Worm (Caenorhabditis elegans) whole organism, L2 larva: ENCODE results near the gene F25B3.4.

ENCODE experiments used
- C34F6.9 ChIP-seq: fragments of 150-350 bp; optimal IDR thresholded peaks from 2 replicates; lab custom pipeline; 2014; ENCODE audit warnings: missing biosample characterization, missing genetic modification characterization
- F13H6.1 ChIP-seq: sonication (generic microtip); optimal IDR thresholded peaks from 2 replicates; lab custom pipeline; 2016; ENCODE audit warnings: missing genetic modification characterization, missing compliant biosample characterization
- R02D3.7 ChIP-seq: fragments of 150-350 bp; optimal IDR thresholded peaks from 2 replicates; lab custom pipeline; 2014; ENCODE audit warnings: missing biosample characterization, missing genetic modification characterization
- alr-1 ChIP-seq: fragments of 150-350 bp; optimal IDR thresholded peaks from 2 replicates; lab custom pipeline; 2014; ENCODE audit warnings: missing biosample characterization, missing genetic modification characterization
- aly-2 ChIP-seq: fragments of 150-350 bp; optimal IDR thresholded peaks from 2 replicates; lab custom pipeline; 2014; ENCODE audit warnings: missing biosample characterization, missing genetic modification characterization
- ama-1 ChIP-seq: fragments of 150-350 bp; optimal IDR thresholded peaks from 2 replicates; lab custom pipeline; 2018; ENCODE audit warnings: inconsistent platforms
- blmp-1 ChIP-seq: sonication (generic microtip); optimal IDR thresholded peaks from 2 replicates; lab custom pipeline; 2017; ENCODE audit warnings: missing genetic modification characterization, mild to moderate bottlenecking, missing compliant biosample characterization, antibody characterized with exemption, moderate library complexity; ENCODE audit not compliant: insufficient read depth
- crh-2 ChIP-seq: sonication (generic microtip); optimal IDR thresholded peaks from 2 replicates; lab custom pipeline; 2017; ENCODE audit warnings: missing biosample characterization, missing genetic modification characterization
- egl-27 ChIP-seq: sonication (generic microtip); optimal IDR thresholded peaks from 3 replicates; lab custom pipeline; 2017; ENCODE audit warnings: missing biosample characterization, missing genetic modification reagents, missing genetic modification characterization
- elt-1 ChIP-seq: fragments of 150-350 bp; optimal IDR thresholded peaks from 2 replicates; lab custom pipeline; 2014; ENCODE audit warnings: missing biosample characterization, missing genetic modification characterization
- elt-3 ChIP-seq: sonication (generic microtip); optimal IDR thresholded peaks from 2 replicates; lab custom pipeline; 2017; ENCODE audit warnings: missing biosample characterization, missing genetic modification characterization
- gmeb-1 ChIP-seq: fragments of 150-350 bp; optimal IDR thresholded peaks from 2 replicates; lab custom pipeline; 2014; ENCODE audit warnings: missing biosample characterization, missing genetic modification characterization
- lin-11 ChIP-seq: fragments of 150-350 bp; sonication (generic microtip); optimal IDR thresholded peaks from 2 replicates; lab custom pipeline; 2014; ENCODE audit warnings: missing biosample characterization, missing genetic modification characterization, inconsistent platforms, mixed read lengths
- lin-13 ChIP-seq: fragments of 150-350 bp; optimal IDR thresholded peaks from 2 replicates; lab custom pipeline; 2014; ENCODE audit warnings: missing biosample characterization, missing genetic modification reagents, missing genetic modification characterization
- lin-39 ChIP-seq: fragments of 150-350 bp; optimal IDR thresholded peaks from 2 replicates; lab custom pipeline; 2014; ENCODE audit warnings: missing biosample characterization, missing genetic modification reagents, missing genetic modification characterization
- mbf-1 ChIP-seq: sonication (generic microtip); optimal IDR thresholded peaks from 2 replicates; lab custom pipeline; 2017; ENCODE audit warnings: missing biosample characterization, missing genetic modification characterization
- mdl-1 ChIP-seq, 2 experiments: fragments of 150-350 bp in 1 of 2; sonication (generic microtip) in 1 of 2; optimal IDR thresholded peaks; 2 replicates each; lab custom pipeline; 2017; ENCODE audit warnings: missing biosample characterization in 2 of 2, missing genetic modification characterization in 2 of 2
- nhr-11 ChIP-seq: fragments of 150-350 bp; optimal IDR thresholded peaks from 2 replicates; lab custom pipeline; 2014; ENCODE audit warnings: missing biosample characterization, missing genetic modification characterization
- nhr-12 ChIP-seq: fragments of 150-350 bp; optimal IDR thresholded peaks from 2 replicates; lab custom pipeline; 2014; ENCODE audit warnings: missing biosample characterization, missing genetic modification characterization
- nhr-129 ChIP-seq: fragments of 150-350 bp; optimal IDR thresholded peaks from 2 replicates; lab custom pipeline; 2014; ENCODE audit warnings: missing biosample characterization, missing genetic modification characterization
- nhr-21 ChIP-seq: fragments of 150-350 bp; optimal IDR thresholded peaks from 2 replicates; lab custom pipeline; 2014; ENCODE audit warnings: missing biosample characterization, missing genetic modification characterization
- nhr-23 ChIP-seq: fragments of 150-350 bp; optimal IDR thresholded peaks from 2 replicates; lab custom pipeline; 2014; ENCODE audit warnings: missing biosample characterization, missing genetic modification reagents, missing genetic modification characterization
- nhr-237 ChIP-seq: fragments of 150-350 bp; optimal IDR thresholded peaks from 2 replicates; lab custom pipeline; 2014; ENCODE audit warnings: missing biosample characterization, missing genetic modification characterization
- nhr-25 ChIP-seq: fragments of 150-350 bp; sonication (generic microtip); optimal IDR thresholded peaks from 3 replicates; lab custom pipeline; 2014; ENCODE audit warnings: missing biosample characterization, missing genetic modification characterization
- nhr-6 ChIP-seq: fragments of 150-350 bp; optimal IDR thresholded peaks from 2 replicates; lab custom pipeline; 2014; ENCODE audit warnings: missing biosample characterization, missing genetic modification characterization
- nhr-77 ChIP-seq: fragments of 150-350 bp; optimal IDR thresholded peaks from 2 replicates; lab custom pipeline; 2014; ENCODE audit warnings: missing biosample characterization, missing genetic modification characterization
- peb-1 ChIP-seq: fragments of 150-350 bp; optimal IDR thresholded peaks from 2 replicates; lab custom pipeline; 2014; ENCODE audit warnings: missing biosample characterization, missing genetic modification characterization
- skn-1 ChIP-seq: sonication (generic microtip); optimal IDR thresholded peaks from 2 replicates; lab custom pipeline; 2017; ENCODE audit warnings: missing biosample characterization, missing genetic modification characterization
- sma-3 ChIP-seq: sonication (generic microtip); optimal IDR thresholded peaks from 2 replicates; lab custom pipeline; 2016; ENCODE audit warnings: missing genetic modification reagents, missing genetic modification characterization, missing compliant biosample characterization
- snpc-4 ChIP-seq: fragments of 150-350 bp; optimal IDR thresholded peaks from 2 replicates; lab custom pipeline; 2014; ENCODE audit warnings: missing biosample characterization, missing genetic modification characterization
- unc-39 ChIP-seq: fragments of 150-350 bp; optimal IDR thresholded peaks from 2 replicates; lab custom pipeline; 2014; ENCODE audit warnings: missing biosample characterization, missing genetic modification characterization
- unc-55 ChIP-seq: fragments of 150-350 bp; sonication (generic microtip); optimal IDR thresholded peaks from 3 replicates; lab custom pipeline; 2014; ENCODE audit warnings: missing biosample characterization, missing genetic modification reagents, missing genetic modification characterization
- unc-62 ChIP-seq: fragments of 150-350 bp; optimal IDR thresholded peaks from 2 replicates; lab custom pipeline; 2014; ENCODE audit warnings: missing biosample characterization, missing genetic modification reagents, missing genetic modification characterization
- zag-1 ChIP-seq: fragments of 150-350 bp; optimal IDR thresholded peaks from 2 replicates; lab custom pipeline; 2014; ENCODE audit warnings: missing biosample characterization, missing genetic modification characterization
- ztf-1 ChIP-seq: fragments of 200-800 bp; sonication (Bioruptor generic); conservative IDR thresholded peaks from 2 replicates; pipeline ENCODE4 v1.3.6; 2022; ENCODE audit warnings: missing genetic modification characterization, missing compliant biosample characterization

Gene F25B3.4

DNA sequence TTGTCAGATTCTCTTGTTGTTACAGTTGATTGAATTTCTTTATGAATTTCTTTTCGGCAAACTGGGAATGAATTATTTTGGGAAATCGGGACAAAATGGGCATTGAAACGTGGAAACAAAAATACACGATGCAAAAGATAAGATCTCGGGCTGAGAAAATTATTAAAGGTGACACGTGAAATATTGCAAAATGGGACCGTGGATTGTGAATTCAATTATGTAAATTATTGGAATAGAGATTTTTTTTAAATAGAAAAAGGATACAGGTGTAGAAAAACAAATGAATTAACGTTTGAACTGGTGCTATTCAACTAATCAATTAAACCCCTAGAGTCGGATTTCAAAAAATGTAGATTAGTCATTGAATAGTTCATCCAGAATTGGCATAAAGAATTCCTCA is at the start of gene F25B3.4:
Gene F25B3.4 (minus strand): TSS at position 101 of the 400 bp plus-strand sequence.
- TF ChIP-seq F13H6.1 (tag; lab: Kevin White, UChicago), result no peak
- TF ChIP-seq lin-39 (tag; lab: Kevin White, UChicago), result no peak
- TF ChIP-seq snpc-4 (tag; lab: Kevin White, UChicago), result no peak

ce11 chrV:9616687-9617086 is 48.1 kb upstream of the F25B3.4 start:
- no peak for TF ChIP-seq sma-3 (GFP tag; lab: Kevin White, UChicago)
- no peak for TF ChIP-seq aly-2 (tag; lab: Kevin White, UChicago)
- no peak for TF ChIP-seq mbf-1 (tag; lab: Kevin White, UChicago)
- TF ChIP-seq nhr-23 (tag; lab: Kevin White, UChicago), result no peak
- TF ChIP-seq nhr-129, result no peak
- no peak for TF ChIP-seq crh-2 (tag; lab: Kevin White, UChicago)
- TF ChIP-seq lin-13 (GFP tag; lab: Kevin White, UChicago), result no peak
- no peak for TF ChIP-seq lin-39 (tag; lab: Kevin White, UChicago)

DNA sequence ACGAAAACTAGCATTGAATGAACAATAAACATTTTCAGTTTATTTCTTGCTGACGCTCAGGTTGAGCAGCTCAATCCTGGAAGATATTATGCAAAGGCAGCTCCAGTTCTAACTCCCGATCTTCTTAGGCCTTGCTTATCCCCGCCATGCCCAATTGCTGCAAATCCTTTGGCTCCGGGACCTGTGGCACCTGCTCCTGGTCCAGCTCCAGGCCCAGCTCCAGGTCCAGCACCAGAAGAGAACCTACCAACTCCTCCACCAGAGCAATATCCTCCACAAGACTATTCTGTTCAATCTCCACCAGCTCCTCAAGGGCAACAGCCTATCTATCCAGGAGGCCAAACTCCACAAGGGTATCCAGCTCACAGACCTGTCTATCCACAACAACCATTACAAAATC is 47.5 kb upstream of the F25B3.4 start:
- no peak for TF ChIP-seq zag-1 (tag; lab: Kevin White, UChicago)
- no peak for TF ChIP-seq nhr-21 (tag; lab: Kevin White, UChicago)
- TF ChIP-seq nhr-25 (tag; lab: Kevin White, UChicago), result no peak
- no peak for TF ChIP-seq nhr-77
- TF ChIP-seq mdl-1 (tag; optimal IDR thresholded peaks at IDR 0.05; lab: Kevin White, UChicago), result no peak
- TF ChIP-seq peb-1 (tag; lab: Kevin White, UChicago), result no peak
- no peak for TF ChIP-seq F13H6.1 (tag; lab: Kevin White, UChicago)
- no peak for TF ChIP-seq elt-3 (tag; lab: Kevin White, UChicago)
- TF ChIP-seq unc-55 (GFP tag; lab: Kevin White, UChicago), result no peak

DNA sequence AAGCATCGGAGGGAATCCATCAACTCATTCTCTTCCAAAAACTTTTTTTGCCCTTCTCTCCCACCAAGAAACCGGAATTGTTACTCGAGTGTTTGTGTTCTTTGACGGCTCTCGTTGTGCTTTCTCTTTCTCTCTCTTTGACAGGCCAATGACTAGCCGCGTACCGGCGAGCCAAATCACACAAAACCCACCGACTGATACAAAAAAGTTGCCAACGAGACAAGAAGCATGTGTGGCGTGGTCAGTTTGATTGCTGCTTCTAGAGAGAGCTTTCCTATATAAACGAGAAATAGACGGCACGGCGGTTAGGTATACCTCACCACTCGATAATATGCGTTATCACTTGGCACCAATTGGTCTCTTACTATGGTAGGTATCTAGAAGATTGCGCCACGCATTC is 47.1 kb upstream of the F25B3.4 start, which contains the start of gene pqn-63:
Gene pqn-63 (plus strand): TSS at position 307 of the 400 bp plus-strand sequence.
- no peak for TF ChIP-seq nhr-23 (tag; lab: Kevin White, UChicago)
- no peak for TF ChIP-seq elt-3 (tag; lab: Kevin White, UChicago)
- no peak for TF ChIP-seq nhr-11 (tag; lab: Kevin White, UChicago)
- no peak for TF ChIP-seq snpc-4 (tag; lab: Kevin White, UChicago)
- no peak for TF ChIP-seq alr-1 (tag; lab: Kevin White, UChicago)
- no peak for TF ChIP-seq nhr-237 (tag; lab: Kevin White, UChicago)
- TF ChIP-seq ama-1 (lab: Kevin White, UChicago), result no peak
- no peak for TF ChIP-seq R02D3.7 (tag; lab: Kevin White, UChicago)
- no peak for TF ChIP-seq ztf-1 (GFP tag; lab: Robert Waterston, UW)
- no peak for TF ChIP-seq mbf-1 (tag; lab: Kevin White, UChicago)
- TF ChIP-seq elt-1 (tag; lab: Kevin White, UChicago), result no peak
- no peak for TF ChIP-seq nhr-6 (tag; lab: Kevin White, UChicago)
- no peak for TF ChIP-seq unc-62 (GFP tag; lab: Kevin White, UChicago)
- no peak for TF ChIP-seq unc-39 (tag; lab: Kevin White, UChicago)
- TF ChIP-seq nhr-12 (tag; lab: Kevin White, UChicago), result no peak
- TF ChIP-seq gmeb-1 (tag; lab: Kevin White, UChicago), result no peak
- no peak for TF ChIP-seq egl-27 (tag; lab: Kevin White, UChicago)
- TF ChIP-seq, all 48 proteins: peak for 0

ce11 chrV:9609217-9609616 is 40.6 kb upstream of the F25B3.4 start:
- TF ChIP-seq nhr-23 (tag; lab: Kevin White, UChicago), result no peak
- no peak for TF ChIP-seq lin-39 (tag; lab: Kevin White, UChicago)
- no peak for TF ChIP-seq mbf-1 (tag; lab: Kevin White, UChicago)
- no peak for TF ChIP-seq C34F6.9
- TF ChIP-seq nhr-21 (tag; lab: Kevin White, UChicago), result no peak
- no peak for TF ChIP-seq lin-11
- TF ChIP-seq elt-1 (tag; lab: Kevin White, UChicago), result no peak
- no peak for TF ChIP-seq blmp-1 (tag; lab: Kevin White, UChicago)
- no peak for TF ChIP-seq ztf-1 (GFP tag; lab: Robert Waterston, UW)
- TF ChIP-seq alr-1 (tag; lab: Kevin White, UChicago), result no peak
- TF ChIP-seq skn-1 (tag; lab: Kevin White, UChicago), result no peak
